Fruit fly (Drosophila melanogaster) S2 (cell line): Measurements from ENCODE around the gene Hsc70-1.

Experiments
- CG8478 ChIP-seq: fragments of >200 bp; optimal IDR thresholded peaks from 2 replicates; lab custom pipeline; 2018
- CTCF ChIP-seq, 2 experiments: fragments of >200 bp; optimal IDR thresholded peaks; 2 replicates each; lab custom pipeline; 2018

DNA sequence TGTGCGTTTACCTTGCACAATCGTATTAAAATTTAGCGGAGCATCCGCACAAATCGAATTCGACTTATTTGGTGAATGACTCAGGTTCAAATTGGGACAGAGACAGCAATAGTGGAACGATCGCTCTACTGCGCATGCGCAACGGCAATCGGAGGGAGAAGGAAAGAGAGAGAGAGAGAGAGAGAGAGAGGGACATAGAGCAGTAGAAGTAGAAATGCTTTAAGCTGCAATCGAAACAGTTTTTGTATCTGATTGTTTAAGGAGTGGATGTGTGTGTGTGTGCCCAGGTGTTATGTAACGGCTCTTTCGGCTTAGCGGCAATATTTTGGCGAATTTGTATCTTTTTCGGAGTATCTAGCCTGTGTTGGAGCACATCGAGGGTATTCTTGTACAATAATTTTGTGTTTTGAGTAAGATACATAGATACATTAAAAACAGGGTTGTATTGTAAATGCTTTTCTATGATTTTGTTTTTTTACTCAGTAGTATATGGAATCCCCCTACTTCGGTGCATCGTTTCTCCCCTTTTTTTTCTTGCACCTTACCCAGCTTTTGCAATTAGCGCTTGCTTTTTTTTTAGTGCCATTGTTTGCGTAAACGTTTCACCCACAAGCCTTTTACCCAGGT lies 24.3 kb upstream of the Hsc70-1 start:
- TF ChIP-seq CTCF (optimal IDR thresholded peaks at IDR 0.05; lab: Kevin White, UChicago) (no peak), CG8478 (lab: Kevin White, UChicago) (no peak)
